Worm (Caenorhabditis elegans): ENCODE results near the gene acaa-2.

- TF ChIP-seq nhr-237 (tag; optimal IDR thresholded peaks at IDR 0.05), result no peak
- no peak for TF ChIP-seq fos-1 (tag; optimal IDR thresholded peaks at IDR 0.05)
- TF ChIP-seq zip-2 (tag; optimal IDR thresholded peaks at IDR 0.05), result no peak
- no peak for TF ChIP-seq jun-1 (tag; optimal IDR thresholded peaks at IDR 0.05)
- TF ChIP-seq aha-1 (tag), result no peak
- TF ChIP-seq nhr-77 (tag; optimal IDR thresholded peaks at IDR 0.05), result no peak
- TF ChIP-seq hlh-11 (tag; optimal IDR thresholded peaks at IDR 0.05), result no peak
- TF ChIP-seq lim-7 (GFP tag; IDR thresholded peaks at IDR 0.05), result no peak
- no peak for TF ChIP-seq hmg-1.1 (GFP tag; IDR thresholded peaks at IDR 0.05)
Measured at ce11 chrIII:13359256-13359655, 14.5 kb downstream of the acaa-2 start, which contains the start of gene F53A2.9.

All from whole organism, L4 larva.